Worm (Caenorhabditis elegans): ENCODE measurements around the gene F31F6.2.

Gene F31F6.2

ce11 chrX:14871780-14872179, at the start of gene F31F6.2:
Gene F31F6.2 (minus strand): TSS chrX:14871880.
- no peak for TF ChIP-seq mbf-1 (tag; optimal IDR thresholded peaks at IDR 0.05)
- no peak for TF ChIP-seq gmeb-1 (tag; optimal IDR thresholded peaks at IDR 0.05)
- no peak for TF ChIP-seq C34F6.9 (tag; optimal IDR thresholded peaks at IDR 0.05)
- TF ChIP-seq nhr-237 (tag; optimal IDR thresholded peaks at IDR 0.05), result no peak
- no peak for TF ChIP-seq lin-13 (GFP tag; optimal IDR thresholded peaks at IDR 0.05)
- TF ChIP-seq alr-1 (tag; optimal IDR thresholded peaks at IDR 0.05), result no peak
- TF ChIP-seq sem-4 (tag; optimal IDR thresholded peaks at IDR 0.05), result no peak
- no peak for TF ChIP-seq ceh-82 (tag; optimal IDR thresholded peaks at IDR 0.05)
- no peak for TF ChIP-seq unc-55 (GFP tag; optimal IDR thresholded peaks at IDR 0.05)
- no peak for TF ChIP-seq nhr-12 (tag; optimal IDR thresholded peaks at IDR 0.05)

- TF ChIP-seq unc-39 (tag; optimal IDR thresholded peaks at IDR 0.05), result no peak
- no peak for TF ChIP-seq nhr-12 (tag; optimal IDR thresholded peaks at IDR 0.05)
- no peak for TF ChIP-seq snpc-4 (tag; optimal IDR thresholded peaks at IDR 0.05)
- no peak for TF ChIP-seq ceh-82 (tag; optimal IDR thresholded peaks at IDR 0.05)
- TF ChIP-seq C34F6.9 (tag; optimal IDR thresholded peaks at IDR 0.05), result no peak
- no peak for TF ChIP-seq R02D3.7 (tag; optimal IDR thresholded peaks at IDR 0.05)
- no peak for TF ChIP-seq mbf-1 (tag; optimal IDR thresholded peaks at IDR 0.05)
- no peak for TF ChIP-seq ztf-11 (tag; optimal IDR thresholded peaks at IDR 0.05)
- TF ChIP-seq peb-1 (tag; optimal IDR thresholded peaks at IDR 0.05), result no peak
These were observed 49.2 kb upstream of the F31F6.2 start for ce11 chrX:14920880-14921279.

ce11 chrX:14918538-14918937, 46.9 kb upstream of the F31F6.2 start, which contains the start of gene npr-40:
Gene npr-40 (plus strand): TSS chrX:14918838.
- TF ChIP-seq zag-1 (tag; optimal IDR thresholded peaks at IDR 0.05) (no peak), C34F6.9 (tag; optimal IDR thresholded peaks at IDR 0.05) (no peak), lsy-2 (tag; optimal IDR thresholded peaks at IDR 0.05) (no peak), skn-1 (tag; optimal IDR thresholded peaks at IDR 0.05) (no peak), nhr-77 (tag; optimal IDR thresholded peaks at IDR 0.05) (no peak), egl-27 (tag; optimal IDR thresholded peaks at IDR 0.05) (no peak), nhr-21 (tag; optimal IDR thresholded peaks at IDR 0.05) (no peak), lin-13 (GFP tag; optimal IDR thresholded peaks at IDR 0.05) (no peak)

ce11 chrX:14916767-14917166, 45.1 kb upstream of the F31F6.2 start:
- TF ChIP-seq unc-39 (tag; optimal IDR thresholded peaks at IDR 0.05) (no peak), alr-1 (tag; optimal IDR thresholded peaks at IDR 0.05) (no peak), mbf-1 (tag; optimal IDR thresholded peaks at IDR 0.05) (no peak), nhr-129 (tag; optimal IDR thresholded peaks at IDR 0.05) (no peak), ama-1 (optimal IDR thresholded peaks at IDR 0.05) (no peak), nhr-12 (tag; optimal IDR thresholded peaks at IDR 0.05) (no peak), lin-11 (tag; optimal IDR thresholded peaks at IDR 0.05) (no peak), C34F6.9 (tag; optimal IDR thresholded peaks at IDR 0.05) (no peak), lin-13 (GFP tag; optimal IDR thresholded peaks at IDR 0.05) (no peak), blmp-1 (tag; optimal IDR thresholded peaks at IDR 0.05; ENCODE audit: insufficient read depth) (no peak), nhr-77 (tag; optimal IDR thresholded peaks at IDR 0.05) (no peak), Y55F3AM.14 (GFP tag; optimal IDR thresholded peaks at IDR 0.05) (no peak), egl-27 (tag; optimal IDR thresholded peaks at IDR 0.05) (no peak), nhr-25 (tag; optimal IDR thresholded peaks at IDR 0.05) (no peak), sma-3 (GFP tag; optimal IDR thresholded peaks at IDR 0.05) (no peak), snpc-4 (tag; optimal IDR thresholded peaks at IDR 0.05) (no peak), nhr-10 (tag; optimal IDR thresholded peaks at IDR 0.05) (no peak)

- TF ChIP-seq sma-9 (GFP tag; optimal IDR thresholded peaks at IDR 0.05) (no peak), sma-9 (tag; optimal IDR thresholded peaks at IDR 0.05) (no peak), nhr-10 (tag; optimal IDR thresholded peaks at IDR 0.05) (no peak), aly-2 (tag; optimal IDR thresholded peaks at IDR 0.05) (no peak), fos-1 (tag; optimal IDR thresholded peaks at IDR 0.05) (no peak), ceh-82 (tag; optimal IDR thresholded peaks at IDR 0.05) (no peak), skn-1 (tag; optimal IDR thresholded peaks at IDR 0.05) (no peak), nhr-129 (tag; optimal IDR thresholded peaks at IDR 0.05) (no peak), blmp-1 (tag; optimal IDR thresholded peaks at IDR 0.05; ENCODE audit: insufficient read depth) (no peak), unc-62 (GFP tag; optimal IDR thresholded peaks at IDR 0.05) (no peak), egl-27 (tag; optimal IDR thresholded peaks at IDR 0.05) (no peak), R02D3.7 (tag; optimal IDR thresholded peaks at IDR 0.05) (no peak), mbf-1 (tag; optimal IDR thresholded peaks at IDR 0.05) (no peak), C34F6.9 (tag; optimal IDR thresholded peaks at IDR 0.05) (no peak), ceh-16 (tag; optimal IDR thresholded peaks at IDR 0.05) (no peak), unc-39 (tag; optimal IDR thresholded peaks at IDR 0.05) (no peak), Y55F3AM.14 (GFP tag; optimal IDR thresholded peaks at IDR 0.05) (no peak), unc-55 (GFP tag; optimal IDR thresholded peaks at IDR 0.05) (no peak), lin-13 (GFP tag; optimal IDR thresholded peaks at IDR 0.05) (no peak)
These were observed 39.0 kb upstream of the F31F6.2 start for ce11 chrX:14910689-14911088.

All from whole organism, L2 larva.